Worm (Caenorhabditis elegans) whole organism, L1 larva: ENCODE data around the gene toca-2.
A peak's percentile ranks its signal among the peaks of the same experiment; 100 is the strongest.

Experiments
- C34B4.2 ChIP-seq: sonication (generic microtip); optimal IDR thresholded peaks from 2 replicates; lab custom pipeline; 2017; ENCODE audit warnings: mild to moderate bottlenecking, missing genetic modification characterization, missing compliant biosample characterization
- aly-2 ChIP-seq: fragments of 150-350 bp; optimal IDR thresholded peaks from 2 replicates; lab custom pipeline; 2014; ENCODE audit warnings: missing biosample characterization, missing genetic modification characterization
- ceh-8 ChIP-seq: fragments of 200-800 bp; sonication (Bioruptor generic); optimal IDR thresholded peaks from 2 replicates; lab custom pipeline; 2018; ENCODE audit warnings: mild to moderate bottlenecking, missing genetic modification characterization, moderate library complexity, missing compliant biosample characterization
- ces-1 ChIP-seq: fragments of 150-350 bp; optimal IDR thresholded peaks from 2 replicates; lab custom pipeline; 2014; ENCODE audit warnings: missing biosample characterization, missing genetic modification reagents, missing genetic modification characterization
- dsc-1 ChIP-seq: sonication (generic microtip); optimal IDR thresholded peaks from 2 replicates; lab custom pipeline; 2016; ENCODE audit warnings: mild to moderate bottlenecking, missing genetic modification characterization, missing compliant biosample characterization
- efl-1 ChIP-seq, 4 experiments: fragments of 150-350 bp; optimal IDR thresholded peaks in 3 of 4; peaks in 1 of 4; 1 replicate in 1 of 4; 2 replicates in 3 of 4; lab custom pipeline; 2014; ENCODE audit warnings: missing biosample characterization in 2 of 4, missing genetic modification characterization in 2 of 4, missing genetic modification reagents in 2 of 4
- elt-2 ChIP-seq: sonication (generic microtip); optimal IDR thresholded peaks from 2 replicates; lab custom pipeline; 2016; ENCODE audit warnings: missing genetic modification characterization, mild to moderate bottlenecking, inconsistent platforms, missing compliant biosample characterization, missing genetic modification reagents
- elt-3 ChIP-seq, 6 experiments: fragments of 150-350 bp in 1 of 6; sonication (generic microtip); optimal IDR thresholded peaks; 2 replicates each; lab custom pipeline; 2017 to 2018; ENCODE audit warnings: missing biosample characterization in 6 of 6, missing genetic modification characterization in 6 of 6, inconsistent platforms in 1 of 6
- ets-5 ChIP-seq: fragments of 200-800 bp; sonication (Bioruptor generic); IDR thresholded peaks from 2 replicates; pipeline ENCODE4 v1.3.6; 2022; ENCODE audit warnings: missing genetic modification characterization, missing compliant biosample characterization
- fkh-10 ChIP-seq: sonication (generic microtip); optimal IDR thresholded peaks from 2 replicates; lab custom pipeline; 2017; ENCODE audit warnings: missing biosample characterization, missing genetic modification reagents, missing genetic modification characterization
- fkh-4 ChIP-seq: sonication (generic microtip); optimal IDR thresholded peaks from 2 replicates; lab custom pipeline; 2016; ENCODE audit warnings: missing compliant biosample characterization, missing genetic modification characterization, borderline replicate concordance
- fkh-8 ChIP-seq: sonication (generic microtip); optimal IDR thresholded peaks from 2 replicates; lab custom pipeline; 2016; ENCODE audit warnings: mild to moderate bottlenecking, missing genetic modification characterization, missing compliant biosample characterization
- fos-1 ChIP-seq: fragments of 150-350 bp; optimal IDR thresholded peaks from 2 replicates; lab custom pipeline; 2014; ENCODE audit warnings: missing biosample characterization, missing genetic modification characterization
- grh-1 ChIP-seq: fragments of 200-800 bp; sonication (Bioruptor generic); IDR thresholded peaks from 2 replicates; pipeline ENCODE4 v1.3.6; 2022; ENCODE audit warnings: missing genetic modification reagents, missing genetic modification characterization, missing compliant biosample characterization
- hpl-2 ChIP-seq: fragments of 150-350 bp; optimal IDR thresholded peaks from 2 replicates; lab custom pipeline; 2014; ENCODE audit warnings: missing biosample characterization, missing genetic modification reagents, missing genetic modification characterization
- irx-1 ChIP-seq: sonication (generic microtip); optimal IDR thresholded peaks from 2 replicates; lab custom pipeline; 2016; ENCODE audit warnings: missing genetic modification characterization, missing compliant biosample characterization
- lin-15B ChIP-seq: fragments of 150-350 bp; sonication (generic microtip); optimal IDR thresholded peaks from 3 replicates; lab custom pipeline; 2014; ENCODE audit warnings: missing biosample characterization, missing genetic modification characterization
- lin-35 ChIP-seq, 2 experiments: fragments of 150-350 bp; optimal IDR thresholded peaks; 2 replicates each; lab custom pipeline; 2014; ENCODE audit warnings: missing biosample characterization in 2 of 2, missing genetic modification characterization in 2 of 2, missing genetic modification reagents in 2 of 2
- lir-3 ChIP-seq: sonication (generic microtip); optimal IDR thresholded peaks from 2 replicates; lab custom pipeline; 2016; ENCODE audit warnings: mild to moderate bottlenecking, missing genetic modification characterization, moderate library complexity, missing compliant biosample characterization; ENCODE audit not compliant: poor library complexity
- lsy-2 ChIP-seq, 2 experiments: fragments of 150-350 bp; optimal IDR thresholded peaks; 2 replicates each; lab custom pipeline; 2014; ENCODE audit warnings: missing biosample characterization in 2 of 2, missing genetic modification characterization in 2 of 2
- mef-2 ChIP-seq: fragments of 150-350 bp; optimal IDR thresholded peaks from 2 replicates; lab custom pipeline; 2014; ENCODE audit warnings: missing biosample characterization, missing genetic modification characterization
- nhr-237 ChIP-seq: fragments of 150-350 bp; optimal IDR thresholded peaks from 2 replicates; lab custom pipeline; 2014; ENCODE audit warnings: missing biosample characterization, missing genetic modification characterization
- nhr-77 ChIP-seq: fragments of 150-350 bp; optimal IDR thresholded peaks from 2 replicates; lab custom pipeline; 2014; ENCODE audit warnings: missing biosample characterization, missing genetic modification characterization
- nhr-85 ChIP-seq: sonication (generic microtip); peaks from one replicate; lab custom pipeline; 2016; ENCODE audit warnings: missing genetic modification characterization, inconsistent platforms, missing compliant biosample characterization
- pag-3 ChIP-seq: sonication (generic microtip); optimal IDR thresholded peaks from 2 replicates; lab custom pipeline; 2017; ENCODE audit warnings: missing genetic modification characterization, mild to moderate bottlenecking, missing compliant biosample characterization, antibody characterized with exemption, borderline replicate concordance; ENCODE audit not compliant: insufficient read depth
- pax-3 ChIP-seq: fragments of 200-800 bp; sonication (Bioruptor generic); optimal IDR thresholded peaks from 2 replicates; lab custom pipeline; 2018; ENCODE audit warnings: mild to moderate bottlenecking, missing genetic modification characterization, moderate library complexity, missing compliant biosample characterization
- pqm-1 ChIP-seq: sonication (generic microtip); optimal IDR thresholded peaks from 3 replicates; lab custom pipeline; 2017; ENCODE audit warnings: missing biosample characterization, missing genetic modification characterization
- rnt-1 ChIP-seq: sonication (generic microtip); optimal IDR thresholded peaks from 2 replicates; lab custom pipeline; 2016; ENCODE audit warnings: mild to moderate bottlenecking, missing genetic modification characterization, moderate library complexity, missing compliant biosample characterization
- snpc-4 ChIP-seq: fragments of 150-350 bp; optimal IDR thresholded peaks from 2 replicates; lab custom pipeline; 2014; ENCODE audit warnings: missing biosample characterization, missing genetic modification characterization
- snu-23 ChIP-seq: sonication (generic microtip); optimal IDR thresholded peaks from 2 replicates; lab custom pipeline; 2016; ENCODE audit warnings: missing genetic modification characterization, missing compliant biosample characterization
- unc-86 ChIP-seq: sonication (generic microtip); optimal IDR thresholded peaks from 2 replicates; lab custom pipeline; 2016; ENCODE audit warnings: missing genetic modification characterization, missing compliant biosample characterization
- vab-15 ChIP-seq: sonication (generic microtip); optimal IDR thresholded peaks from 2 replicates; lab custom pipeline; 2017; ENCODE audit warnings: missing genotype, mild to moderate bottlenecking, missing genetic modification characterization, missing compliant biosample characterization
- ztf-4 ChIP-seq: fragments of 150-350 bp; optimal IDR thresholded peaks from 2 replicates; lab custom pipeline; 2014; ENCODE audit warnings: missing biosample characterization, missing genetic modification characterization

The toca-2 gene

DNA sequence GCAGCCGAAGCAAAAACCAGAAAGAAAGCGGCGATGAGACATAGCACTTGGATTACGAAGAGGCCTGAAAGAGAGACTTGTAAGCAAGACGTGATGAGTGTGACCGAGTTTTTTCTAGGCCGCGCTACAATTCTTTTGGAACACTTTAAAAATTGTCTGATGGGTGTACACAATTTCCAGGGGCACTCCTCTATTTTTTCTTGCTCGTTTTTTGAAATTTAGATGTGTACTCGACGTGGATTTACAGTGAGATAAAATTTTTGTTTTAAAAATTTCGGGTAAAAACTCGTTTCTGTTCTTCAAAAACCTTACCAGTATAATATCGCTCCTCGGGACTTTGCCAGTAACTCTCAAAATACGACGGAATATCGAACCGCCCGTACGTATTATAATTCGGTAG is 25.9 kb upstream of the toca-2 start:
- TF ChIP-seq fkh-4 = no peak
- no peak for TF ChIP-seq efl-1 (optimal IDR thresholded peaks at IDR 0.05; lab: Kevin White, UChicago)
- TF ChIP-seq efl-1 (GFP tag; optimal IDR thresholded peaks at IDR 0.05 in 1 of 2; lab: Kevin White, UChicago) = peak in 1 of 2 experiments; percentile 14
- TF ChIP-seq, all 84 proteins: peak for 1

DNA sequence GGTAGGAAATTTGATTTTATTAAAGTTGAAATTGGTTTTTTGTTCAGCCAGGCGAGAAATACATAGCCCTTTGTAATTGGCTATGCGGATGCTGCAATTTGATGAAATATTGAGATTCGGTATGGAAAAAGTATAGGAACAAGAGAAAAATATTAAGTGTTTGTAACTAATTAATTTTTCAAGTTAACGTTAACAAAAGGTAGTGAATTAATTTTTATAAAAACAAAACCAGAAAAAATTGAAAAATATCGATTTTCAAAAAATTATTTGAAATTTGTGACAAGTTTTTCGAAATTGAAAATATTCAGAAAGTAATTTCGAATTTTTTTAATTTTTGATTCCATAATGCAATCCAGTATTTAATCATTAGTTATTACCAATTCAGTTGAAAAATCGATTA is 24.1 kb upstream of the toca-2 start, which contains the start of gene W06F12.2:
W06F12.2 (minus strand) TSS at position 101 of the 400 bp plus-strand sequence.
- no peak for TF ChIP-seq lir-3 (tag; lab: Kevin White, UChicago)
- TF ChIP-seq lsy-2 (tag; optimal IDR thresholded peaks at IDR 0.05; lab: Kevin White, UChicago) = no peak
- TF ChIP-seq mef-2 = no peak
- no peak for TF ChIP-seq fos-1
- no peak for TF ChIP-seq ces-1 (GFP tag; lab: Kevin White, UChicago)
- no peak for TF ChIP-seq aly-2 (tag; lab: Kevin White, UChicago)
- TF ChIP-seq rnt-1 = no peak
- TF ChIP-seq fkh-10 (GFP tag; lab: Kevin White, UChicago) = no peak
- TF ChIP-seq fkh-8 (tag; lab: Kevin White, UChicago) = no peak
- TF ChIP-seq pax-3 (tag; lab: Kevin White, UChicago) = no peak
- no peak for TF ChIP-seq snpc-4 (tag; lab: Kevin White, UChicago)
- no peak for TF ChIP-seq snu-23 (GFP tag; lab: Kevin White, UChicago)
- TF ChIP-seq irx-1 (tag; lab: Kevin White, UChicago) = no peak
- no peak for TF ChIP-seq C34B4.2 (tag; lab: Kevin White, UChicago)
- TF ChIP-seq unc-86 (tag; lab: Kevin White, UChicago) = no peak
- TF ChIP-seq ceh-8 (GFP tag; lab: Kevin White, UChicago) = no peak
- TF ChIP-seq, all 84 proteins: peak for 0

DNA sequence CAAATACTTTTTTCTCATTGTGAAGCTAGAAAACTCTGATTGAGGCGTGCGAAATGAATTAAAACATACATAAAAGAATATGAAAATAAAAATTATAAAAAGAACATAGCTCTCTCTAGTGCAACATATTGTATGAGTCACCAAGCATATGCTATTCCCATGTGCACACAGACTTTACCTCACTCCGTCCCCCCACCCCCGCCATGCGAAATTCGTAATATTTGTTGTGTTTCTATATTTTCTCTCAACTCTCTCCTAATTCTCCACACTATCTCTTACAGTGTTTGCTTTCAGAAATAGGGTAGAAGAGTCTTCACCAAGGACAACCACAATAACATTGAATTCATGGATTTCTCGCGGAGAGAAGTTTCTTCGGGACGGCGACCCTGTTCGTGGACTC is 23.0 kb upstream of the toca-2 start:
- TF ChIP-seq aly-2 (tag; lab: Kevin White, UChicago) (no peak), hpl-2 (no peak), vab-15 (tag; lab: Kevin White, UChicago) (no peak), ets-5 (GFP tag; lab: Robert Waterston, UW) (no peak), pag-3 (tag; lab: Kevin White, UChicago) (no peak)
- TF ChIP-seq, all 84 proteins: peak for 0

DNA sequence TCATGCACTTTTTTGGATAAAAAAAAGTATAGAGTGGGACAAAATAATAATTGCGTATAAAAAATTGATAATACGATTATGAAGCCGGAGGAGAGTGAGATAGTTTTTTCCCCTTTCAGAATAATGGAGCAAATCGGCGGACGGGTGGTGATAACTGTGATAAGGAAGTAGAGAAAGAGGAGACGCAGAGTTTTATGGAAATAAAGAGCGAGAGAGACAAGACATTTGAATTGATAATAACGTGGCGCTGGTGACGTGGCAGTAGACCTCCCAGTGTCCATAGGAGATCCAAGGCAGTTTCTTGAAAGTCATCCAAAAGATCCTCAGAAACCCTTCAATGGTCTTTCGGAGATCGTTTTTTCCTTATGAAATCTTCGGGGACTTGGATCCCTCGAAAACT is 21.9 kb upstream of the toca-2 start:
- TF ChIP-seq grh-1 (GFP tag; lab: Robert Waterston, UW) = no peak
- no peak for TF ChIP-seq lin-15B (tag; lab: Kevin White, UChicago)
- peak; percentile 77 for TF ChIP-seq elt-2 (tag; lab: Kevin White, UChicago)
- no peak for TF ChIP-seq nhr-77 (tag; lab: Kevin White, UChicago)
- TF ChIP-seq ztf-4 (tag; lab: Kevin White, UChicago) = no peak
- TF ChIP-seq efl-1 (optimal IDR thresholded peaks at IDR 0.05; lab: Kevin White, UChicago) = no peak
- TF ChIP-seq efl-1 (GFP tag; optimal IDR thresholded peaks at IDR 0.05 in 1 of 2; lab: Kevin White, UChicago) = peak in 1 of 2 experiments; percentile 62
- peak; percentile 74 for TF ChIP-seq pqm-1
- TF ChIP-seq elt-3 (tag; optimal IDR thresholded peaks at IDR 0.05; lab: Kevin White, UChicago) = no peak
- TF ChIP-seq lin-35 (GFP tag; optimal IDR thresholded peaks at IDR 0.05; lab: Kevin White, UChicago) = peak in 1 of 2 experiments; percentile 7

DNA sequence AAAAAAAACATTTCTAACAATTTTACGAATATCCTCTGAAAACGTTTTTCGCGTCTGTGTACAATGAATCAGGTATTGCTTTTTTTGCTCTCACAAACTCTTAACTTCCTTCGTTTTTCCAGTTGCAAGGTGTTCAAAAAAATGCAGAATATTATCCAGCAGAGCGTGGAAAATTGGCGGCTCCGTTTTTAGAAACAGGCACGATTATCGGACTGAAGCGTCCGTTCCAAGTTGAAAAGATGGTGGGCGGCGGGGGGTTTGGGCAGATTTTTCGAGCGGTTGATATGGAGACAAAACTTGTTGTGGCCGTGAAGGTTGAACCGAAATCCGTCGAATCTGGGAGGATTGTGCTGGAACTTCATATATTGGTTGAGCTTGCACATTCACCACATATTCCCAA is 20.7 kb upstream of the toca-2 start, which contains the start of gene W06F12.3:
W06F12.3 (plus strand) TSS at position 23 of the 400 bp plus-strand sequence.
- no peak for TF ChIP-seq elt-2 (tag; lab: Kevin White, UChicago)
- no peak for TF ChIP-seq elt-3 (tag; optimal IDR thresholded peaks at IDR 0.05; lab: Kevin White, UChicago)
- TF ChIP-seq dsc-1 = no peak
- no peak for TF ChIP-seq nhr-85 (tag; lab: Kevin White, UChicago)
- no peak for TF ChIP-seq hpl-2
- no peak for TF ChIP-seq rnt-1
- TF ChIP-seq nhr-237 (tag; lab: Kevin White, UChicago) = no peak
- TF ChIP-seq, all 84 proteins: peak for 0
